Fruit fly (Drosophila melanogaster): Measurements from ENCODE around the gene jv.

jv gene

DNA sequence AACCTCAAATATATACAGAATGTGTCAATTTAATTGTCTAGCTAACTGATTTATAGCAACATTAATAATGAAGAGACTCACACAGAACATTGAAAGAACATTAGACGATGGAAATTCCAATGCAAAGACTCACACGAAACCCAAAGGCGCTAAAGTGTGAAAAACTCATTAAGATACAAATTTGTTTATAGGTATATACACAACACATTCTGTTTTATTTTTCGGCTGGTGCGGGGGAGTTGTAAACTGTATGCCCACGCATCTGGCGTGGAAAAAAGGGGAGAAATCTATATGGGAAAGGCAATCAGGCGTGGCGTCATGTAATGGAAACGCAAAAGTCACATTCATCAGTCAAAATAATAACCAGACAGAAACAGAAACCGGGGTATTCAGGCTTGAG is 69.6 kb downstream of the jv start:
- TF ChIP-seq pad (GFP tag; optimal IDR thresholded peaks at IDR 0.05): no peak
- no peak for TF ChIP-seq Crg-1 (GFP tag; optimal IDR thresholded peaks at IDR 0.05)
- TF ChIP-seq cic (GFP tag; optimal IDR thresholded peaks at IDR 0.05): no peak
- TF ChIP-seq Hr96 (GFP tag; optimal IDR thresholded peaks at IDR 0.05): no peak
- TF ChIP-seq toe (GFP tag; optimal IDR thresholded peaks at IDR 0.05): no peak
- no peak for TF ChIP-seq tj (GFP tag; optimal IDR thresholded peaks at IDR 0.05)
- no peak for TF ChIP-seq CG11617 (GFP tag; optimal IDR thresholded peaks at IDR 0.05)
- TF ChIP-seq CG5204 (GFP tag; optimal IDR thresholded peaks at IDR 0.05): no peak
- no peak for TF ChIP-seq Mnt (GFP tag; optimal IDR thresholded peaks at IDR 0.05)
- no peak for TF ChIP-seq CG14711 (tag; optimal IDR thresholded peaks at IDR 0.05)
- no peak for TF ChIP-seq cnc (optimal IDR thresholded peaks at IDR 0.05)
- no peak for TF ChIP-seq CG12768 (GFP tag; optimal IDR thresholded peaks at IDR 0.05)
- TF ChIP-seq CG7101 (tag; optimal IDR thresholded peaks at IDR 0.05): no peak
- no peak for TF ChIP-seq ovo (GFP tag; optimal IDR thresholded peaks at IDR 0.05)
- no peak for TF ChIP-seq CG7045 (GFP tag; optimal IDR thresholded peaks at IDR 0.05)
- TF ChIP-seq CG33017 (tag; optimal IDR thresholded peaks at IDR 0.05): no peak
- TF ChIP-seq CG1620 (GFP tag; optimal IDR thresholded peaks at IDR 0.05): no peak
- no peak for TF ChIP-seq kay (GFP tag; ENCODE audit: borderline replicate concordance)
- no peak for TF ChIP-seq Clk (GFP tag; optimal IDR thresholded peaks at IDR 0.05)
- TF ChIP-seq bab1 (GFP tag; optimal IDR thresholded peaks at IDR 0.05): no peak

DNA sequence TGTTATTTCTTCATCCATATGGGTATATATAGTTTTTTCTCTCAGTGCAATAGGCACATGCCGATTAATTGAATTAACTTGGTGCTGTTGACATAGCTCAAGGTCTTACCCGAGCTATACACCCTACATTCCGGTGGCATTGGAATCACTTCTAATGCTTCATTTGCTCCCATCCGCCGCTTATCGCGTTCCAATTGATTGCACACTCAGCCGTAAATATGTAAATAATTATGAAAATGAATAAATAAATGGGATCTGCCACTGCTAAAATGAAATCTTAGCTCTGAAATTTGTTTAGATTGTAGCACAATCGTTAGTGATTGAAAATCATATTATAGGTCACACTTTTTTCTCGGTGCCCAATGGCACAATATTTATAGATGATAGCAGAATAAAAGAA is 72.4 kb downstream of the jv start:
- TF ChIP-seq CG11617 (GFP tag; optimal IDR thresholded peaks at IDR 0.05) (no peak), kay (GFP tag; ENCODE audit: borderline replicate concordance) (peak; percentile 23)
